Worm (Caenorhabditis elegans) whole organism, late embryonic: ENCODE data around the gene pwp-1.

Experiments used
- C38D4.7 ChIP-seq: fragments of 200-800 bp; sonication (Bioruptor generic); optimal IDR thresholded peaks from 2 replicates; lab custom pipeline; 2018; ENCODE audit warnings: mild to moderate bottlenecking, missing genetic modification characterization, moderate library complexity, missing compliant biosample characterization
- F13H6.1 ChIP-seq: sonication (generic microtip); optimal IDR thresholded peaks from 2 replicates; lab custom pipeline; 2016; ENCODE audit warnings: missing genetic modification characterization, missing compliant biosample characterization
- K02D7.2 ChIP-seq: sonication (generic microtip); optimal IDR thresholded peaks from 2 replicates; lab custom pipeline; 2017; ENCODE audit warnings: mild to moderate bottlenecking, missing genetic modification characterization, missing compliant biosample characterization
- K09A11.1 ChIP-seq: sonication (generic microtip); optimal IDR thresholded peaks from 2 replicates; lab custom pipeline; 2017; ENCODE audit warnings: antibody characterized with exemption, mild to moderate bottlenecking, missing genetic modification characterization, missing compliant biosample characterization; ENCODE audit not compliant: insufficient read depth
- T23F11.4 ChIP-seq: fragments of 200-800 bp; sonication (Bioruptor generic); optimal IDR thresholded peaks from 2 replicates; lab custom pipeline; 2018; ENCODE audit warnings: mild to moderate bottlenecking, missing genetic modification characterization, missing compliant biosample characterization
- ama-1 ChIP-seq: fragments of 150-350 bp; optimal IDR thresholded peaks from 2 replicates; lab custom pipeline; 2014
- ceh-14 ChIP-seq: sonication (generic microtip); optimal IDR thresholded peaks from 2 replicates; lab custom pipeline; 2016; ENCODE audit warnings: missing genotype, missing genetic modification characterization, missing compliant biosample characterization
- ceh-18 ChIP-seq: sonication (generic microtip); optimal IDR thresholded peaks from 2 replicates; lab custom pipeline; 2016; ENCODE audit warnings: missing genetic modification characterization, missing compliant biosample characterization
- ceh-19 ChIP-seq: fragments of 200-800 bp; sonication (Bioruptor generic); optimal IDR thresholded peaks from 2 replicates; lab custom pipeline; 2018; ENCODE audit warnings: mild to moderate bottlenecking, missing genetic modification characterization, missing compliant biosample characterization
- ceh-31 ChIP-seq: sonication (generic microtip); optimal IDR thresholded peaks from 2 replicates; lab custom pipeline; 2016; ENCODE audit warnings: missing genetic modification characterization, missing compliant biosample characterization
- ceh-45 ChIP-seq: fragments of 200-800 bp; sonication (Bioruptor generic); IDR thresholded peaks from 2 replicates; pipeline ENCODE4 v1.3.6; 2022; ENCODE audit warnings: missing genetic modification reagents, missing genetic modification characterization, missing compliant biosample characterization
- ceh-48 ChIP-seq: sonication (generic microtip); optimal IDR thresholded peaks from 2 replicates; lab custom pipeline; 2016; ENCODE audit warnings: missing genetic modification characterization, inconsistent platforms, missing compliant biosample characterization
- ceh-6 ChIP-seq: fragments of 200-800 bp; sonication (Bioruptor generic); optimal IDR thresholded peaks from 2 replicates; lab custom pipeline; 2018; ENCODE audit warnings: mild to moderate bottlenecking, missing genetic modification characterization, missing compliant biosample characterization
- che-1 ChIP-seq: sonication (generic microtip); optimal IDR thresholded peaks from 2 replicates; lab custom pipeline; 2016; ENCODE audit warnings: mild to moderate bottlenecking, missing genetic modification characterization, missing compliant biosample characterization
- dmd-4 ChIP-seq: sonication (generic microtip); optimal IDR thresholded peaks from 2 replicates; lab custom pipeline; 2016; ENCODE audit warnings: borderline replicate concordance, missing genetic modification characterization, missing compliant biosample characterization
- dve-1 ChIP-seq: sonication (generic microtip); optimal IDR thresholded peaks from 2 replicates; lab custom pipeline; 2017; ENCODE audit warnings: antibody characterized with exemption, mild to moderate bottlenecking, missing genetic modification characterization, missing compliant biosample characterization
- elt-2 ChIP-seq: sonication (generic microtip); optimal IDR thresholded peaks from 2 replicates; lab custom pipeline; 2016; ENCODE audit warnings: missing genetic modification reagents, missing genetic modification characterization, missing compliant biosample characterization
- eyg-1 ChIP-seq: sonication (generic microtip); optimal IDR thresholded peaks from 2 replicates; lab custom pipeline; 2016; ENCODE audit warnings: missing genotype, missing genetic modification characterization, missing compliant biosample characterization
- fax-1 ChIP-seq: sonication (generic microtip); optimal IDR thresholded peaks from 2 replicates; lab custom pipeline; 2016; ENCODE audit warnings: missing genotype, missing genetic modification characterization, missing compliant biosample characterization
- gmeb-2 ChIP-seq: sonication (generic microtip); optimal IDR thresholded peaks from 2 replicates; lab custom pipeline; 2016; ENCODE audit warnings: missing genetic modification characterization, inconsistent platforms, missing compliant biosample characterization
- hlh-13 ChIP-seq: fragments of 200-800 bp; sonication (Bioruptor generic); optimal IDR thresholded peaks from 2 replicates; lab custom pipeline; 2018; ENCODE audit warnings: mild to moderate bottlenecking, missing genetic modification characterization, missing compliant biosample characterization
- hlh-30 ChIP-seq: sonication (generic microtip); optimal IDR thresholded peaks from 2 replicates; lab custom pipeline; 2017; ENCODE audit warnings: antibody characterized with exemption, missing genetic modification characterization, missing compliant biosample characterization; ENCODE audit not compliant: insufficient read depth
- hlh-8 ChIP-seq: sonication (generic microtip); optimal IDR thresholded peaks from 2 replicates; lab custom pipeline; 2016; ENCODE audit warnings: missing genotype, missing genetic modification characterization, missing compliant biosample characterization
- lim-6 ChIP-seq: sonication (generic microtip); optimal IDR thresholded peaks from 2 replicates; lab custom pipeline; 2016; ENCODE audit warnings: missing genetic modification characterization, missing compliant biosample characterization
- lin-11 ChIP-seq: fragments of 200-800 bp; sonication (Bioruptor generic); optimal IDR thresholded peaks from 2 replicates; lab custom pipeline; 2018; ENCODE audit warnings: mild to moderate bottlenecking, missing genetic modification characterization, missing compliant biosample characterization
- madf-2 ChIP-seq: sonication (generic microtip); optimal IDR thresholded peaks from 2 replicates; lab custom pipeline; 2017; ENCODE audit warnings: missing genetic modification characterization, missing compliant biosample characterization
- mec-3 ChIP-seq: sonication (generic microtip); optimal IDR thresholded peaks from 2 replicates; lab custom pipeline; 2016; ENCODE audit warnings: borderline replicate concordance, missing genetic modification characterization, missing compliant biosample characterization
- npax-4 ChIP-seq: sonication (generic microtip); optimal IDR thresholded peaks from 2 replicates; lab custom pipeline; 2016; ENCODE audit warnings: missing genetic modification characterization, missing compliant biosample characterization
- odd-2 ChIP-seq: sonication (generic microtip); optimal IDR thresholded peaks from 2 replicates; lab custom pipeline; 2017; ENCODE audit warnings: antibody characterized with exemption, mild to moderate bottlenecking, missing genetic modification characterization, missing compliant biosample characterization
- pax-1 ChIP-seq: fragments of 150-350 bp; optimal IDR thresholded peaks from 2 replicates; lab custom pipeline; 2014; ENCODE audit warnings: missing biosample characterization, missing genetic modification characterization
- rnt-1 ChIP-seq: sonication (generic microtip); optimal IDR thresholded peaks from 2 replicates; lab custom pipeline; 2016; ENCODE audit warnings: missing genetic modification characterization, missing compliant biosample characterization
- sdc-2 ChIP-seq: sonication (generic microtip); optimal IDR thresholded peaks from 2 replicates; lab custom pipeline; 2016; ENCODE audit warnings: missing genotype, missing genetic modification characterization, missing compliant biosample characterization
- sox-4 ChIP-seq: sonication (generic microtip); optimal IDR thresholded peaks from 2 replicates; lab custom pipeline; 2017; ENCODE audit warnings: mild to moderate bottlenecking, missing genetic modification characterization, inconsistent platforms, missing compliant biosample characterization
- tbx-7 ChIP-seq: sonication (generic microtip); optimal IDR thresholded peaks from 2 replicates; lab custom pipeline; 2016; ENCODE audit warnings: missing genotype, missing genetic modification characterization, missing compliant biosample characterization
- ttx-3 ChIP-seq: sonication (generic microtip); optimal IDR thresholded peaks from 2 replicates; lab custom pipeline; 2016; ENCODE audit warnings: missing genetic modification reagents, missing genetic modification characterization, missing compliant biosample characterization
- unc-3 ChIP-seq, 2 experiments: fragments of 200-800 bp in 1 of 2; sonication (Bioruptor generic) in 1 of 2; sonication (generic microtip) in 1 of 2; conservative IDR thresholded peaks in 1 of 2; optimal IDR thresholded peaks in 1 of 2; 2 replicates each; pipeline versions ENCODE4 v1.3.6 to Lab custom; 2016 to 2022; ENCODE audit warnings: missing compliant biosample characterization in 2 of 2, missing genetic modification characterization in 2 of 2, missing genetic modification reagents in 1 of 2
- unc-86 ChIP-seq: sonication (generic microtip); optimal IDR thresholded peaks from 2 replicates; lab custom pipeline; 2016; ENCODE audit warnings: missing genetic modification characterization, missing compliant biosample characterization

pwp-1 gene

DNA sequence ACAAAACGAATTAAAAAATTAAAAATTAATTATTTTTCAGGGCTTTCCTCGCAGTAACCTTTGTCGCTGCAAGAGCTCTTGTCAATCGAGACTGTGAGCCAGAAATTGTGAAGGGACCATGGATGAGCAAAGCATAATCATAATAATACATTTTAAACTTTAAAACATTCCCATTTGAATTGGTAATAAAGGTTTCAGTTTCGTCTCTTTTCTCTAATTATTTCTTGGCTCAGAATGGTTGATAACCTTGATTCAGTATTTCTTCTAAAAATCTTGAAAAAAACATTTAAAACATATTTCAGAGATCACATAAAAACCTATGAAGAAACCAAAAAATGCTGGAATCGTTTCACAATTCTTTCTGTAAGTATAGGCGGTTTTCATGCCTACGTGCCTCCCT lies 22.5 kb upstream of the pwp-1 start, which contains the start of gene JC8.16:
JC8.16 (plus strand) TSS at position 301 of the 400 bp plus-strand sequence.
- TF ChIP-seq unc-3 (GFP tag; conservative IDR thresholded peaks at IDR 0.05; lab: Robert Waterston, UW) (no peak), unc-3 (tag; optimal IDR thresholded peaks at IDR 0.05; lab: Kevin White, UChicago) (no peak), ama-1 (lab: Kevin White, UChicago) (no peak), ceh-45 (GFP tag; lab: Robert Waterston, UW) (no peak), madf-2 (tag; lab: Kevin White, UChicago) (no peak), gmeb-2 (tag; lab: Kevin White, UChicago) (no peak), hlh-13 (GFP tag; lab: Kevin White, UChicago) (no peak), C38D4.7 (GFP tag; lab: Kevin White, UChicago) (no peak), hlh-8 (no peak), dve-1 (no peak), unc-86 (tag; lab: Kevin White, UChicago) (no peak), T23F11.4 (GFP tag; lab: Kevin White, UChicago) (no peak), K02D7.2 (no peak), lin-11 (no peak), ttx-3 (tag; lab: Kevin White, UChicago) (no peak), F13H6.1 (no peak), K09A11.1 (no peak), pax-1 (tag; lab: Kevin White, UChicago) (no peak), ceh-6 (no peak)

DNA sequence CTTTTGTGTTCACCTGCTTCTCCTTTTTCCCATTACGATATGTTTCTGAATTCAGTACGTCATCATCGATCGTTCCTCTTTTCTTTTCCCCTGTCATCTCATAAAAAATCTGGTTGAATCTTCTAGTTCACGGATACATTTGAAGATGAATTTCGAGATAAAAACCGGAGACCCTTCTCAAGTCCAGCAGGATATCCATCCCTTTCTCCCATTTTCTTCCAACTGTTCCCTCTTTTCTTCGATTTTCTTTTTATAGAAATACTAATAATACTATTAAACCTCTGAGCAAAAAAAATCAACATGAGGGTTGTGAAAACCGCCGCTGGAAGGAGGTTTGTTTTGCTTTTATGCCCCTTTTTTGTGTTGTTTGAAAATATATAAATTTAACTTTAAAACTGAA lies 19.5 kb upstream of the pwp-1 start, which contains the start of gene bus-12:
bus-12 (plus strand) TSS at position 301 of the 400 bp plus-strand sequence.
- TF ChIP-seq eyg-1 (no peak), madf-2 (tag; lab: Kevin White, UChicago) (no peak), sdc-2 (tag; lab: Kevin White, UChicago) (no peak), dve-1 (no peak), ceh-18 (tag; lab: Kevin White, UChicago) (no peak), C38D4.7 (GFP tag; lab: Kevin White, UChicago) (no peak), sox-4 (tag; lab: Kevin White, UChicago) (no peak), elt-2 (tag; lab: Kevin White, UChicago) (no peak), npax-4 (no peak), rnt-1 (no peak), ceh-14 (tag; lab: Kevin White, UChicago) (no peak), ceh-45 (GFP tag; lab: Robert Waterston, UW) (no peak)

DNA sequence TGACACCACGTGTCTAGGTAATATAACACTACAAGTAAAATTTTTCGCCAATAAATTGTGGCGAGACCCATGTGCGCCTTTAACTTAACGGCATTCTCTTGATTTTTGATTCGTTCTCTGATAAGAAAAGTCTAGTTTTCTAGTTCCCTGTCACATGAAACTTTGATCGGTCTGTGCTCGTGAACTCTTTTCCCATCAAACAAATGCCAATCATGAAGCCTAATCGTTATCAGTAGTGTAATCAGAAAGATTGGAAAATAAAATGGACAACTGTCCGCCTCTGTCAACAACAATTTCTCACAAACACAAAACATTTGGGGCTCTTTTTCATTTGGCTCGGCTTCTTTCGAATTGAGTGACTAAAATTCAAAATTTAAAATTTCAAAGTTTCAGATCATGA lies 17.5 kb upstream of the pwp-1 start, which contains the start of gene ttr-45:
ttr-45 (plus strand) TSS at position 385 of the 400 bp plus-strand sequence.
- TF ChIP-seq lim-6 (no peak), elt-2 (tag; lab: Kevin White, UChicago) (peak; percentile 61), hlh-30 (tag; lab: Kevin White, UChicago) (no peak)

DNA sequence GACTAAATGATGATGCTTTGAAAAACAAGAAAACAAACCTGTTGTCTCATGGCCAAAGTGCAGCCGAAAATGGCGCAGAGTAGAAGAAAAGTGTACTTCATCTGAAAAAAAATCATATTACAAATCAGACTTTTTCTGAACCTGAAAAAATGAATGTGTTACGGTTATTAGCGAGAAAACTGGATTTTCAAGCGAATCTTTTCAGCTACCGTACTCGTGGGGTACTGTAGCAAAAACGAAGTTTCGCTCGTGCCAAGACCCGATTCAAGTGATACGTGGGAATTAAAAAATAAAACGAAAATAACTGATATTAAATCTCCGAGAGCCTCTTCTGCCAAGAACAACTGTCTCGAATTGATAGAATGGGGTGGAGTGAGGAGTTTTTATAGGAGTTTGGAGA lies 15.8 kb upstream of the pwp-1 start, which contains the start of gene ttr-51:
ttr-51 (minus strand) TSS at position 101 of the 400 bp plus-strand sequence.
- TF ChIP-seq che-1 (tag; lab: Kevin White, UChicago) (no peak), hlh-30 (tag; lab: Kevin White, UChicago) (no peak), ceh-31 (tag; lab: Kevin White, UChicago) (no peak), fax-1 (no peak), ceh-48 (no peak), hlh-13 (GFP tag; lab: Kevin White, UChicago) (no peak), K02D7.2 (no peak), mec-3 (no peak), tbx-7 (tag; lab: Kevin White, UChicago) (no peak), unc-3 (GFP tag; conservative IDR thresholded peaks at IDR 0.05; lab: Robert Waterston, UW) (no peak), unc-3 (tag; optimal IDR thresholded peaks at IDR 0.05; lab: Kevin White, UChicago) (no peak), odd-2 (tag; lab: Kevin White, UChicago) (no peak), ceh-19 (no peak), dmd-4 (no peak)
- TF ChIP-seq, all 69 proteins: peak for 0
